Fruit fly (Drosophila melanogaster) whole organism, pupa: Measurements from ENCODE around the gene Adgf-D.

ENCODE experiments used
- CG13204 ChIP-seq: fragments of 200-800 bp; sonication (Bioruptor generic); optimal IDR thresholded peaks from 2 replicates; lab custom pipeline; 2018; ENCODE audit warnings: missing biosample characterization, mild to moderate bottlenecking, missing genetic modification characterization, moderate library complexity
- CG17806 ChIP-seq: fragments of 200-800 bp; sonication (Bioruptor generic); optimal IDR thresholded peaks from 2 replicates; lab custom pipeline; 2018; ENCODE audit warnings: missing biosample characterization, mild to moderate bottlenecking, missing genetic modification characterization, moderate library complexity
- CG32121 ChIP-seq: fragments of 200-800 bp; sonication (Bioruptor generic); IDR thresholded peaks from 2 replicates; pipeline ENCODE4 v1.3.6; 2022; ENCODE audit warnings: missing biosample characterization, missing genetic modification characterization
- CG8159 ChIP-seq: fragments of 200-800 bp; sonication (Bioruptor generic); optimal IDR thresholded peaks from 3 replicates; lab custom pipeline; 2018; ENCODE audit warnings: missing biosample characterization, mild to moderate bottlenecking, missing genetic modification characterization, moderate library complexity
- CG8301 ChIP-seq: fragments of 200-800 bp; sonication (Bioruptor generic); optimal IDR thresholded peaks from 2 replicates; lab custom pipeline; 2018; ENCODE audit warnings: missing biosample characterization, mild to moderate bottlenecking, missing genetic modification characterization
- CG9948 ChIP-seq: fragments of 200-800 bp; sonication (Bioruptor generic); optimal IDR thresholded peaks from 2 replicates; lab custom pipeline; 2018; ENCODE audit warnings: missing biosample characterization, mild to moderate bottlenecking, missing genetic modification characterization, moderate library complexity
- Pif1A ChIP-seq: fragments of 200-800 bp; sonication (Bioruptor generic); optimal IDR thresholded peaks from 3 replicates; lab custom pipeline; 2016; ENCODE audit warnings: missing biosample characterization, missing genetic modification characterization
- Pif1B ChIP-seq: fragments of 200-800 bp; sonication (Bioruptor generic); optimal IDR thresholded peaks from 3 replicates; lab custom pipeline; 2016; ENCODE audit warnings: missing biosample characterization, missing genetic modification characterization

DNA sequence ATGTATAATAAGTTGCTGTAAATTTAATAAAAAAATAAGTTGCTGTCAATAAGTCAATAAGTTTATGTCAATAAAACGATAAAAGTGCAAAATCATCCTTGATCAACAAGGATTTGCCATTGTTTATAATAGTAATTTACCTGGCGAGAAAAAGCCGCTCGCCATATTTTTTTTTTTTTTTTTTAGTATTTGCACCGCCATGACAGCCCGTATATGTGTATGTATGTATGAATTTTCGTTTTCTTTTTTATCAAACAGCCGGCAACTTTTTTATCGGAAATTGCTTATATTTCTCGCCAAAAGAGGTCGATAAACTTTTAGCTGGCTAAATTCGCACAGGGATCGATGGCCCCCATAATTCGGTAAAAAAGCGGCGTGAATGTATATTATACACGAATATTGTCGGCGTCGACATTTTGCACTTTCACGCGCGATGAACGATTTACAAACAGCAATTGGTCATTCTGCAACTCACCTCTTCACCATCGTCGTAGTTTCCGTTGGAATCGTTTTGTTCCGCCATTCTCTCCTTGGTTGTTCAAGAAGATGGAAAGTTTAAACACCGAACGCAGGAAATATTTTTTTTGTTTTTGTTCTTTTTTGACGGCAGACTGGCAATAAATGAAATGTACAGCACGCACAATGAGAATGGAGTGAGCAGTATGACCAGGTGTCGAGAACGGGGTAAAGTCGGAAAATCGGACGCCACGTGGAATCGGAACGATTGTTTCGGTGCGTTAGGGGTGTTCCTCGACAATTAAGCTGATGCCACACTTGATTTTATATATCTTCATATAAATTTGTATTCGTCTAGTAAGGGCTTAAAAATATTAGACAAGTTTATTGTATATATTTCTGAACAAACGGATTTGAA lies 45.1 kb downstream of the Adgf-D start, which contains the start of gene Hrb87F:
- 0 out of 2 replicates have a peak, but pooled peaks have one; percentile 18 for TF ChIP-seq CG32121 (GFP tag; lab: Robert Waterston, UW)
- TF ChIP-seq CG13204 (GFP tag; lab: Kevin White, UChicago) = no peak
- no peak for TF ChIP-seq CG17806 (tag; lab: Kevin White, UChicago)
- TF ChIP-seq CG9948 (tag; lab: Kevin White, UChicago) = no peak
- TF ChIP-seq Pif1A (GFP tag; lab: Kevin White, UChicago) = no peak
- no peak for TF ChIP-seq CG8301
- no peak for TF ChIP-seq CG8159 (tag; lab: Kevin White, UChicago)
- TF ChIP-seq Pif1B (GFP tag; lab: Kevin White, UChicago) = no peak
